3 fruit fly cellular contexts compared by ENCODE assay signal in the genomic region with DNA sequence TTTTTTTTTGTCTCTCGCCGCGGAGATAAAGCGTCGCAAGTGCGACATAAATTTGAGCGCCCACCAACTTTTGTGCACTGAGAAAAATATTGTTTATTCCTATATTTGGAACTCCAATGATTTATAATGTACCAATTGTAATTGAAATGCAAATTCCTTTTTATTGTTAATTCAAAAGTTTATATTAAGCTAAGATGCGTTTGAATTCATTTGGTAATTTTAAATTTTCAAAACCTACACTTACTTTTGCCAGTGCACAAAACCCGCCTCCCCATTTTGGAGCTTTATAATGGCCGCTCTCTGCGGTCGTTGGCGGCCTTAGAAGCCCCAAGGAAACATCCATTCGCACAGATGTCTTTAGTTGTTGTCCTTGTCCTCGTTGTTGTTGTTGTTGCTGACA.
TF ChIP-seq lines count a peak whose summit lies in the region.

No protein-coding gene starts in this region.

- TF ChIP-seq CTCF in whole organism, embryonic (GFP tag; optimal IDR thresholded peaks at IDR 0.05; lab: Kevin White, UChicago), result no peak

TF ChIP-seq in whole organism, embryonic, 481 proteins besides CTCF, POLR2A, EP300 and RAD21 (continues in another document):
- TF ChIP-seq Meics (GFP tag; optimal IDR thresholded peaks at IDR 0.05; lab: Kevin White, UChicago) (peak; percentile 45), Lhr (GFP tag; optimal IDR thresholded peaks at IDR 0.05; lab: Kevin White, UChicago) (no peak), sens (GFP tag; lab: Kevin White, UChicago) (peak; percentile 67), Hand (GFP tag; optimal IDR thresholded peaks at IDR 0.05; lab: Kevin White, UChicago) (peak; percentile 4), pho (GFP tag; optimal IDR thresholded peaks at IDR 0.05; lab: Kevin White, UChicago) (no peak), Oli (tag; optimal IDR thresholded peaks at IDR 0.05; lab: Kevin White, UChicago) (peak; percentile 13), CG7745 (tag; optimal IDR thresholded peaks at IDR 0.05; lab: Kevin White, UChicago) (no peak), MESR4 (GFP tag; optimal IDR thresholded peaks at IDR 0.05; lab: Kevin White, UChicago) (no peak), CG13424 (tag; optimal IDR thresholded peaks at IDR 0.05; lab: Kevin White, UChicago) (peak; percentile 41), tgo (GFP tag; IDR thresholded peaks at IDR 0.05; lab: Robert Waterston, UW) (peak; percentile 30; the same call in 2 of the 3 replicates), E2f1 (GFP tag; IDR thresholded peaks at IDR 0.05; lab: Robert Waterston, UW) (peak; percentile 21; the same call in 1 of the 2 replicates), CG1647 (GFP tag; optimal IDR thresholded peaks at IDR 0.05; lab: Kevin White, UChicago) (no peak), CG9727 (GFP tag; optimal IDR thresholded peaks at IDR 0.05; lab: Kevin White, UChicago) (peak; percentile 13), Hmx (GFP tag; optimal IDR thresholded peaks at IDR 0.05; lab: Kevin White, UChicago) (no peak), CG2889 (GFP tag; IDR thresholded peaks at IDR 0.05; lab: Robert Waterston, UW) (no peak), B-H2 (GFP tag; optimal IDR thresholded peaks at IDR 0.05; lab: Kevin White, UChicago) (no peak), lola (GFP tag; optimal IDR thresholded peaks at IDR 0.05; lab: Kevin White, UChicago) (no peak), CG11093 (GFP tag; IDR thresholded peaks at IDR 0.05; lab: Robert Waterston, UW) (0 out of 3 replicates have a peak, but pooled peaks have one; percentile 25), Blimp-1 (GFP tag; optimal IDR thresholded peaks at IDR 0.05; lab: Kevin White, UChicago) (peak; percentile 26), Aef1 (GFP tag; IDR thresholded peaks at IDR 0.05; lab: Robert Waterston, UW) (peak; percentile 30; the same call in 1 of the 3 replicates), caup (GFP tag; optimal IDR thresholded peaks at IDR 0.05; lab: Kevin White, UChicago; ENCODE audit: severe bottlenecking) (peak; percentile 20), Hr51 (GFP tag; optimal IDR thresholded peaks at IDR 0.05; lab: Kevin White, UChicago) (peak in 1 of 2 experiments; percentile 50), bowl (GFP tag; IDR thresholded peaks at IDR 0.05; lab: Robert Waterston, UW) (no peak), pan (optimal IDR thresholded peaks at IDR 0.05; lab: Kevin White, UChicago) (no peak), pan (GFP tag; optimal IDR thresholded peaks at IDR 0.05 in 1 of 2, IDR thresholded peaks at IDR 0.05 in 1 of 2) (no peak), esg (GFP tag; conservative IDR thresholded peaks at IDR 0.05; lab: Robert Waterston, UW) (no peak), ATbp (GFP tag; optimal IDR thresholded peaks at IDR 0.05; lab: Kevin White, UChicago) (peak; percentile 20), CG11456 (GFP tag; IDR thresholded peaks at IDR 0.05; lab: Robert Waterston, UW) (no peak)

TF ChIP-seq in whole organism, prepupa, 60 proteins besides CTCF, POLR2A, EP300 and RAD21:
- TF ChIP-seq Met (GFP tag; optimal IDR thresholded peaks at IDR 0.05; lab: Kevin White, UChicago), result peak; percentile 0
- no peak for TF ChIP-seq Eip75B (GFP tag; optimal IDR thresholded peaks at IDR 0.05; lab: Kevin White, UChicago)
- no peak for TF ChIP-seq dsx (GFP tag; optimal IDR thresholded peaks at IDR 0.05; lab: Kevin White, UChicago; ENCODE audit: poor library complexity, severe bottlenecking)
- TF ChIP-seq CG8119 (GFP tag; IDR thresholded peaks at IDR 0.05; lab: Robert Waterston, UW), result 0 out of 3 replicates have a peak, but pooled peaks have one; percentile 24
- TF ChIP-seq Eip78C (GFP tag; lab: Kevin White, UChicago), result peak; percentile 54
- TF ChIP-seq CG3919 (GFP tag; optimal IDR thresholded peaks at IDR 0.05; lab: Kevin White, UChicago), result peak; percentile 5
- TF ChIP-seq CG32006 (GFP tag; optimal IDR thresholded peaks at IDR 0.05; lab: Kevin White, UChicago), result peak; percentile 39
- TF ChIP-seq topi (GFP tag; optimal IDR thresholded peaks at IDR 0.05; lab: Kevin White, UChicago), result no peak
- TF ChIP-seq eg (GFP tag; IDR thresholded peaks at IDR 0.05; lab: Robert Waterston, UW), result 0 out of 3 replicates have a peak, but pooled peaks have one; percentile 36
- TF ChIP-seq svp (GFP tag; lab: Kevin White, UChicago), result peak; percentile 63
- no peak for TF ChIP-seq vri (GFP tag; optimal IDR thresholded peaks at IDR 0.05; lab: Kevin White, UChicago)
- 0 out of 3 replicates have a peak, but pooled peaks have one; percentile 22 for TF ChIP-seq CG6163 (GFP tag; IDR thresholded peaks at IDR 0.05; lab: Robert Waterston, UW)
- no peak for TF ChIP-seq Sox102F (GFP tag; optimal IDR thresholded peaks at IDR 0.05; lab: Kevin White, UChicago)

TF ChIP-seq in whole organism, pupa, 21 proteins besides CTCF, POLR2A, EP300 and RAD21:
- TF ChIP-seq CG9948 (tag; optimal IDR thresholded peaks at IDR 0.05; lab: Kevin White, UChicago) (no peak), CG4496 (GFP tag; IDR thresholded peaks at IDR 0.05; lab: Robert Waterston, UW) (0 out of 3 replicates have a peak, but pooled peaks have one; percentile 11), CG15710 (tag; optimal IDR thresholded peaks at IDR 0.05; lab: Kevin White, UChicago) (no peak), Ets98B (GFP tag; IDR thresholded peaks at IDR 0.05; lab: Robert Waterston, UW) (0 out of 2 replicates have a peak, but pooled peaks have one; percentile 9), D1 (tag; optimal IDR thresholded peaks at IDR 0.05; lab: Kevin White, UChicago) (no peak), CG10348 (GFP tag; IDR thresholded peaks at IDR 0.05; lab: Robert Waterston, UW) (no peak), Pif1A (GFP tag; optimal IDR thresholded peaks at IDR 0.05; lab: Kevin White, UChicago) (no peak), fd96Ca (GFP tag; IDR thresholded peaks at IDR 0.05; lab: Robert Waterston, UW) (no peak), CG8159 (tag; optimal IDR thresholded peaks at IDR 0.05; lab: Kevin White, UChicago) (peak; percentile 3), rn (GFP tag; IDR thresholded peaks at IDR 0.05; lab: Robert Waterston, UW) (no peak), CG14655 (GFP tag; optimal IDR thresholded peaks at IDR 0.05; lab: Kevin White, UChicago) (peak; percentile 22), CG12605 (GFP tag; IDR thresholded peaks at IDR 0.05; lab: Robert Waterston, UW) (no peak)

Comparison
In these comparisons a context has a peak if more than half of its experiments do, and no peak if none do; other contexts are left out.
1. Of the 7 proteins assayed by ChIP-seq in both whole organism, embryonic and whole organism, prepupa: peak only in whole organism, embryonic: Blimp-1, CG6854 and Sox102F; only in whole organism, prepupa: none; in both: none; in neither: 4.